Fruit fly (Drosophila melanogaster) whole organism: ENCODE results near the gene b6.

Experiments used
- Dll ChIP-seq: fragments of >200 bp; optimal IDR thresholded peaks from 2 replicates; lab custom pipeline; 2017
- pan ChIP-seq: fragments of >200 bp; optimal IDR thresholded peaks from 2 replicates; lab custom pipeline; 2017
- usp ChIP-seq: fragments of >200 bp; optimal IDR thresholded peaks from 2 replicates; lab custom pipeline; 2017; ENCODE audit warnings: missing biosample characterization, missing genetic modification characterization, mixed read lengths

- TF ChIP-seq usp (GFP tag; lab: Kevin White, UChicago) (no peak), Dll (lab: Kevin White, UChicago) (no peak), pan (lab: Kevin White, UChicago) (no peak)
Observed at dm6 chrX:1669840-1670239, 16.6 kb upstream of the b6 start.
